Worm (Caenorhabditis elegans): Measurements from ENCODE around the gene nlp-1.
A peak's percentile ranks its signal among the peaks of the same experiment; 100 is the strongest.

The nlp-1 gene

DNA sequence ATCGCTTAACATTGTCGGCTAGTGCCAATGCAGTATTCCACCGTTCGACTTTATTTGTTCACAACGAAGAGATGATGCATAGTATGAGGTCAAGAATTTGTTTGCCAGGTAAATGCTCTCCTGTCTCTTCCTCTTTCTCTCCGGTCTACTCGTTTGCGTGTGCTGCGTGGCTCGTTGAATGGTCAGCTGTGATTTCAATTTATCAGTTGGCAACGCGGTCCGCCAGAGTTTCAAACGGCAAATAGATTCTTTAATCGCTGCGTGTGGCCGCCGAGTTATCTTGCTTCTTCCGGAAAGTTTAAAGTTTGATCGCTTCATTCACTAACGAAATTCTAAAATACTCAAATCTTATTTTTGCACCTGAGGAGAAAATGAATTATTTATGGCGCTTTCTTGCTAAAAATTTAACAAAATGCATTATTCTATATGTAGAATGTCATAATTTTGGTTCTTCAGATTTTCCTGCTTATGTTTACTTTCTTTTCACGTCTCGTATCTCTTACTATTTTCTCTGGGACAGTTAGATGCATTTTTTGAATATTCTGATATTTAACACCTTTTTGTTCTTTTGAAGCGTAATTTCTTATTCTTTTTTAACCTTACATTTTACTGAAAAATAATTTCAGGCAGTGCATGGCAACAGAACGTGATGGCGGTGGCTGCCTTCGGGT lies 46.7 kb upstream of the nlp-1 start, which contains the start of gene tsp-17 (continued):
- TF ChIP-seq tlp-1 (tag; optimal IDR thresholded peaks at IDR 0.05): no peak
- no peak for TF ChIP-seq alr-1 (tag; optimal IDR thresholded peaks at IDR 0.05; ENCODE audit: borderline replicate concordance)
- no peak for TF ChIP-seq pqm-1 (tag; optimal IDR thresholded peaks at IDR 0.05)
- no peak for TF ChIP-seq ceh-82 (tag; optimal IDR thresholded peaks at IDR 0.05)
- TF ChIP-seq dpl-1 (GFP tag; optimal IDR thresholded peaks at IDR 0.05): no peak
- no peak for TF ChIP-seq fkh-8 (tag; optimal IDR thresholded peaks at IDR 0.05)
- peak; percentile 37 for TF ChIP-seq lin-14 (GFP tag; optimal IDR thresholded peaks at IDR 0.05)
- no peak for TF ChIP-seq Y116A8C.19 (tag; optimal IDR thresholded peaks at IDR 0.05; ENCODE audit: borderline replicate concordance)
- TF ChIP-seq egl-27 (tag; optimal IDR thresholded peaks at IDR 0.05): no peak
- no peak for TF ChIP-seq sup-37 (GFP tag; optimal IDR thresholded peaks at IDR 0.05)
- peak; percentile 58 for TF ChIP-seq rnt-1 (tag; optimal IDR thresholded peaks at IDR 0.05)
- TF ChIP-seq ceh-8 (GFP tag; optimal IDR thresholded peaks at IDR 0.05): no peak
- TF ChIP-seq isw-1 (GFP tag; IDR thresholded peaks at IDR 0.05): no peak

DNA sequence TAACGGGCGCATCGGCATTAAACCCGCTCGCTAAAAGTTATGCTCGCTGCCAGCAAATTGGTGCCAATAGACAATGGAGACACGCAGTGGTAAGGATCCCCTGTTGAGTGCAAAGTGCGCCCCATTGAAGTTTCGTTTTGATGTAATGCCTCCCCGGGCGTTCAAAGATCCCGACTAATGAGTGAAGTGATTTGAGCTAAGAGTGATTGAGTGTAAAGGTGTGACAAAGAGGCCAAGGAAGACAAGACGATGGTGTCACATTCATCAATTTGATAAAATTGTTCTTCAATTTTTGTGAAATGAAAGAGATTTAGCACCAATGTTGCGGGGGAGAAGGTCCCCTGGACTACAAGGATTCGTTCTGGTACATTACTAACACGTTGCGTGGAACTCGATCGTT lies 44.3 kb upstream of the nlp-1 start:
- TF ChIP-seq skn-1 (tag; optimal IDR thresholded peaks at IDR 0.05) (no peak), rnt-1 (tag; optimal IDR thresholded peaks at IDR 0.05) (peak; percentile 38), lin-13 (GFP tag; optimal IDR thresholded peaks at IDR 0.05) (no peak), aha-1 (tag; optimal IDR thresholded peaks at IDR 0.05) (no peak), fkh-10 (GFP tag; optimal IDR thresholded peaks at IDR 0.05) (no peak), nhr-76 (tag; optimal IDR thresholded peaks at IDR 0.05) (no peak), fkh-8 (tag; optimal IDR thresholded peaks at IDR 0.05) (no peak), egl-13 (tag; optimal IDR thresholded peaks at IDR 0.05) (no peak), blmp-1 (tag; optimal IDR thresholded peaks at IDR 0.05) (no peak), nhr-237 (tag; optimal IDR thresholded peaks at IDR 0.05) (no peak), fkh-4 (tag; optimal IDR thresholded peaks at IDR 0.05; ENCODE audit: borderline replicate concordance) (no peak), sup-37 (GFP tag; optimal IDR thresholded peaks at IDR 0.05) (no peak), pag-3 (tag; optimal IDR thresholded peaks at IDR 0.05; ENCODE audit: borderline replicate concordance, insufficient read depth) (peak; percentile 24), lir-3 (tag; optimal IDR thresholded peaks at IDR 0.05; ENCODE audit: poor library complexity) (no peak), nhr-28 (tag; optimal IDR thresholded peaks at IDR 0.05) (no peak), Y116A8C.19 (tag; optimal IDR thresholded peaks at IDR 0.05; ENCODE audit: borderline replicate concordance) (no peak), unc-130 (tag; optimal IDR thresholded peaks at IDR 0.05) (no peak)

DNA sequence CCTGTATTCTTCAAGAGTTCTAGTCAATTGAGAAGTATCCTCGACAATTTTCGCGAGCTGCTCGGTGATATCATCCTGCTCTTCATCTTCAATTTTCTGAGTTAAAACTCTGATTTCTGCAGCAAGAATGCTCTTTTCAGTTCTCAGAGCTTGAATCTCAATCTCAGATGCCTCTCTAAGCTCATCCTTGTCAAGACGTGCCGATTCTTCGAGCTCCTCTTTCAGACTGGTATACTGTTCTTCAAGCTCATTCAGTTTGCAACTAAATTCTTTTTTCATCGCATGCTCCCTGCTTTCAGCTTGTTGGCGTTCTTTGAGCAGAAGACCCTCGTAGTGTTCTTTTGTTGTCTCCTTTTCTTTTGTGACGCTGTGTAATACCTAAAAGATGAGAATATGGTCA lies 41.0 kb upstream of the nlp-1 start:
- no peak for TF ChIP-seq alr-1 (tag; optimal IDR thresholded peaks at IDR 0.05; ENCODE audit: borderline replicate concordance)
- TF ChIP-seq ceh-63 (GFP tag; optimal IDR thresholded peaks at IDR 0.05): peak; percentile 67

DNA sequence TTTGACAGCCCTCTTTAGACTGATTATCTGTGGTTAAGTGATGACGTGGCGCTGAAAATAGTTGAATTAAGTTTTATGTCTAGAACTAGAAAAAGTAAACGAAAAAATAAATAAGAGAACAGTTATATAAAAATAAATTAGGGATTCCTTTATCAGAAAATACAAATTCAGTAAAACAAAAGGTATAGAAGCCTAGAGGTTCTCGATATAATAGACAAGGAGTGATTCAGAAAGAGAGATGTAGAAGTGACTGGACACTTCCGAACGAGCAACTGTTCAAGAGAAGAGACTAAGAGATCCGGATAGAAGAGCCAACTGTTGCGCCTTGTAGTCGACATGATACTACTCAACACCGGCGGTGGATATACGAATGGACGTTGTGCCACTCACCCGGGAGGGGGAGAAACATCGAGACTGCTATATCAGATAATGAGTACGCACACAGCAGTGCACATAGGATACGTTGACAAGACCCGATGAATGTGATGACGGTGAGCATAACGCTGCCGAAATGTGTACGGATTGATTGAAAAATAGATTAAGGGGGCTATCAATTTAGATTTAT lies 38.1 kb upstream of the nlp-1 start, which contains the start of gene tag-278:
TSS of gene tag-278 (minus strand) at position 51 of the 565 bp plus-strand sequence.
- TF ChIP-seq lin-14 (GFP tag; optimal IDR thresholded peaks at IDR 0.05) (peak; percentile 67), unc-130 (tag; optimal IDR thresholded peaks at IDR 0.05) (peak; percentile 17), nhr-77 (tag; optimal IDR thresholded peaks at IDR 0.05) (no peak), nhr-71 (tag; optimal IDR thresholded peaks at IDR 0.05) (peak; percentile 65), mdl-1 (tag; optimal IDR thresholded peaks at IDR 0.05) (peak in 1 of 2 experiments; percentile 12), efl-1 (optimal IDR thresholded peaks at IDR 0.05) (no peak), efl-1 (GFP tag; optimal IDR thresholded peaks at IDR 0.05 in 1 of 2) (peak in 1 of 2 experiments; percentile 70), snu-23 (GFP tag; optimal IDR thresholded peaks at IDR 0.05) (peak; percentile 31), lsy-2 (tag; optimal IDR thresholded peaks at IDR 0.05) (peak in 1 of 2 experiments; percentile 9), C34B4.2 (tag; optimal IDR thresholded peaks at IDR 0.05) (no peak), nhr-47 (tag; optimal IDR thresholded peaks at IDR 0.05) (peak; percentile 3), ceh-82 (tag; optimal IDR thresholded peaks at IDR 0.05) (no peak), nhr-19 (GFP tag; conservative IDR thresholded peaks at IDR 0.05) (peak; percentile 27; the same call in 1 of the 2 replicates), lin-39 (tag; optimal IDR thresholded peaks at IDR 0.05) (no peak), rnt-1 (tag; optimal IDR thresholded peaks at IDR 0.05) (peak; percentile 47), ets-5 (GFP tag; IDR thresholded peaks at IDR 0.05) (no peak), ceh-8 (GFP tag; optimal IDR thresholded peaks at IDR 0.05) (no peak)
